Worm (Caenorhabditis elegans): ENCODE data around the gene snr-6.

DNA sequence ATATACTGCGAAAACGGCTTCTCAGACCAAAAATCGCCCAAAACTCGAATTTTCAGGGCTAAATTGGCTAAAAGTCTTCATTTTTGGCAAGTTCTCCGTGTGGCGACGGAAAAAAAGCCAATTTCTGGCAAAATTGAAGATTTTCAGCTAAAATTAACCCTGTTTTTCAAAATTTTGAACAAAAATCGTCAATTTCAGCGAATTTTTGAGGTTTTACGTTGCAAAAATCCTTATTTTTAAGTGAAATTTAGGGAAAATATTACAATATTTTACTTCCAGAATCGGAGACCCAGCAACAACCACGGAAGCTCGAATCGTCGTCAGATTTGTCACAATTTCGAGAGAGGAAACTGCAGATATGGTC lies 1.2 kb downstream of the snr-6 start:
- no peak for TF ChIP-seq fos-1 (tag; optimal IDR thresholded peaks at IDR 0.05)
- no peak for TF ChIP-seq pqm-1 (tag; optimal IDR thresholded peaks at IDR 0.05)
- TF ChIP-seq R02D3.7 (tag; optimal IDR thresholded peaks at IDR 0.05) = no peak
- no peak for TF ChIP-seq ceh-16 (tag; optimal IDR thresholded peaks at IDR 0.05)
- TF ChIP-seq nhr-77 (tag; optimal IDR thresholded peaks at IDR 0.05) = no peak
- TF ChIP-seq ZK546.5 (tag; optimal IDR thresholded peaks at IDR 0.05) = no peak
- no peak for TF ChIP-seq ceh-28 (tag; optimal IDR thresholded peaks at IDR 0.05)
